Worm (Caenorhabditis elegans): ENCODE results near the gene lin-36.

DNA sequence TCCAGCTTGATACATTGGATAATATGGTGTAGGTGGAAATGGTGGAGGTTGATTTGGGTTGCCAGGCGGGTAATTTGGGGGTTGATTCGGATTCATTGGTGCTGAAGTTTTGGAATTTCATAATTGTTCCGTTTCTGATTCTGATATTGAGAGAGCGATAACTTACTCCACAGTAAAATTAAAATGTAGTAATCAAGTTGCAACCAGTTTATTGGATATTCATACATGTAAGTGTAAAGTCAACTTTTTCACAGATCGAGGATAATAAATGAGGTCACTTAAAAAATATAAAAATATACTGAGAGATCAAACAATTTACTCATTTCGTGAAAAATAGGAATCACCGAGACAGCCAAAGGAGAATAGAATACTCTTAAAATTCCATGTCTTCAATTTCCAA, 7.3 kb upstream of the lin-36 start, which contains the start of gene mdt-30:
- TF ChIP-seq pes-1 (GFP tag; IDR thresholded peaks at IDR 0.05): no peak
- TF ChIP-seq sea-1 (GFP tag; conservative IDR thresholded peaks at IDR 0.05): no peak
- TF ChIP-seq ceh-13 (GFP tag; optimal IDR thresholded peaks at IDR 0.05): no peak
- no peak for TF ChIP-seq ama-1 (optimal IDR thresholded peaks at IDR 0.05)
- TF ChIP-seq scrt-1 (GFP tag; IDR thresholded peaks at IDR 0.05): no peak
- TF ChIP-seq tbx-11 (GFP tag; IDR thresholded peaks at IDR 0.05): no peak
- TF ChIP-seq ceh-36 (tag; optimal IDR thresholded peaks at IDR 0.05): no peak
- no peak for TF ChIP-seq tra-4 (tag; optimal IDR thresholded peaks at IDR 0.05)
- TF ChIP-seq hnd-1 (tag; optimal IDR thresholded peaks at IDR 0.05): no peak
- TF ChIP-seq F13C5.2 (tag; optimal IDR thresholded peaks at IDR 0.05): no peak
- TF ChIP-seq flt-1 (GFP tag; IDR thresholded peaks at IDR 0.05): no peak
- no peak for TF ChIP-seq B0310.2 (tag; optimal IDR thresholded peaks at IDR 0.05)
- TF ChIP-seq aly-1 (tag; optimal IDR thresholded peaks at IDR 0.05): no peak
